Fruit fly (Drosophila melanogaster): ENCODE measurements around the gene CG7044.

Gene CG7044

dm6 chr3R:21107907-21108591, 6.5 kb upstream of the CG7044 start, which contains the start of the genes Sec15 and rtet (continued):
- TF ChIP-seq dysf (GFP tag; IDR thresholded peaks at IDR 0.05) (peak; percentile 66), NC2β (GFP tag; optimal IDR thresholded peaks at IDR 0.05) (peak; percentile 16), Oaz (GFP tag; IDR thresholded peaks at IDR 0.05) (0 out of 2 replicates have a peak, but pooled peaks have one; percentile 17), NFAT (GFP tag; IDR thresholded peaks at IDR 0.05) (peak; percentile 48; the same call in 1 of the 2 replicates), chinmo (GFP tag; IDR thresholded peaks at IDR 0.05; ENCODE audit: partially characterized antibody) (0 out of 4 replicates have a peak, but pooled peaks have one; percentile 30), tup (GFP tag; optimal IDR thresholded peaks at IDR 0.05) (no peak), CG6683 (GFP tag; optimal IDR thresholded peaks at IDR 0.05) (peak; percentile 2), CG10431 (GFP tag; optimal IDR thresholded peaks at IDR 0.05) (no peak), CG10366 (GFP tag; IDR thresholded peaks at IDR 0.05) (peak; percentile 62), slp2 (GFP tag; optimal IDR thresholded peaks at IDR 0.05) (peak; percentile 25), row (GFP tag; IDR thresholded peaks at IDR 0.05) (peak; percentile 53; the same call in 2 of the 3 replicates), gem (tag; optimal IDR thresholded peaks at IDR 0.05) (peak; percentile 80), maf-S (GFP tag; optimal IDR thresholded peaks at IDR 0.05) (no peak), slbo (GFP tag; IDR thresholded peaks at IDR 0.05) (peak; percentile 70), CG7928 (GFP tag; optimal IDR thresholded peaks at IDR 0.05) (no peak), CG17359 (tag; optimal IDR thresholded peaks at IDR 0.05) (peak; percentile 63), CG4328 (GFP tag; optimal IDR thresholded peaks at IDR 0.05) (peak; percentile 72), sob (GFP tag; IDR thresholded peaks at IDR 0.05) (peak; percentile 45), tap (tag; optimal IDR thresholded peaks at IDR 0.05) (no peak), CoRest (tag; optimal IDR thresholded peaks at IDR 0.05) (peak; percentile 71), CG8290 (GFP tag; optimal IDR thresholded peaks at IDR 0.05) (no peak), CG8290 (tag; optimal IDR thresholded peaks at IDR 0.05) (no peak), ftz-f1 (GFP tag; optimal IDR thresholded peaks at IDR 0.05) (no peak), psq (GFP tag; optimal IDR thresholded peaks at IDR 0.05) (peak; percentile 15), ara (GFP tag; IDR thresholded peaks at IDR 0.05) (peak; percentile 62), slou (GFP tag; optimal IDR thresholded peaks at IDR 0.05) (no peak), jigr1 (GFP tag; IDR thresholded peaks at IDR 0.05) (no peak), Pdp1 (GFP tag; optimal IDR thresholded peaks at IDR 0.05) (peak in 1 of 2 experiments; percentile 11), ssp (GFP tag; IDR thresholded peaks at IDR 0.05) (no peak), Rx (GFP tag; IDR thresholded peaks at IDR 0.05) (peak; percentile 6; the same call in 1 of the 2 replicates), hb (GFP tag; IDR thresholded peaks at IDR 0.05; ENCODE audit: partially characterized antibody) (peak; percentile 9; the same call in 2 of the 3 replicates), CG14667 (GFP tag; IDR thresholded peaks at IDR 0.05) (no peak), bcd (GFP tag; optimal IDR thresholded peaks at IDR 0.05) (peak; percentile 45), Oli (tag; optimal IDR thresholded peaks at IDR 0.05) (peak; percentile 48), disco-r (GFP tag; optimal IDR thresholded peaks at IDR 0.05) (no peak), CG33557 (GFP tag; optimal IDR thresholded peaks at IDR 0.05) (peak; percentile 44), CG13424 (tag; optimal IDR thresholded peaks at IDR 0.05) (peak; percentile 91), ewg (GFP tag; optimal IDR thresholded peaks at IDR 0.05) (peak; percentile 60), sna (GFP tag; IDR thresholded peaks at IDR 0.05; ENCODE audit: partially characterized antibody) (peak; percentile 59), D19A (tag; optimal IDR thresholded peaks at IDR 0.05) (no peak), CHES-1-like (GFP tag; optimal IDR thresholded peaks at IDR 0.05) (peak; percentile 56), wdn (GFP tag; IDR thresholded peaks at IDR 0.05) (0 out of 2 replicates have a peak, but pooled peaks have one; percentile 11), NC2α (GFP tag; optimal IDR thresholded peaks at IDR 0.05) (no peak), Eip74EF (GFP tag; optimal IDR thresholded peaks at IDR 0.05) (no peak), CG12299 (tag; optimal IDR thresholded peaks at IDR 0.05) (no peak), CG12391 (tag; optimal IDR thresholded peaks at IDR 0.05) (peak; percentile 77), zfh1 (GFP tag; IDR thresholded peaks at IDR 0.05) (peak; percentile 48; the same call in 2 of the 3 replicates), mld (GFP tag; IDR thresholded peaks at IDR 0.05; ENCODE audit: partially characterized antibody) (peak; percentile 46; the same call in 1 of the 3 replicates), CG11093 (GFP tag; IDR thresholded peaks at IDR 0.05) (no peak)
